Fruit fly (Drosophila melanogaster) whole organism, embryonic: ENCODE data around the gene Sdhaf3.

Experiments
- Ada2b ChIP-seq: fragments of 200-800 bp; sonication (Bioruptor generic); IDR thresholded peaks from 2 replicates; pipeline ENCODE4 v1.3.6; 2022; ENCODE audit warnings: missing biosample characterization, missing genetic modification characterization
- B-H2 ChIP-seq: fragments of 200-800 bp; sonication (Bioruptor generic); optimal IDR thresholded peaks from 2 replicates; lab custom pipeline; 2018; ENCODE audit warnings: missing biosample characterization, mild to moderate bottlenecking, missing genetic modification characterization
- BEAF-32 ChIP-seq: fragments of 200-800 bp; sonication (Bioruptor generic); optimal IDR thresholded peaks from 3 replicates; lab custom pipeline; 2017; ENCODE audit warnings: missing biosample characterization, missing genetic modification characterization, mild to moderate bottlenecking, moderate library complexity, missing genetic modification reagents
- Bdp1 ChIP-seq: fragments of 200-800 bp; sonication (Bioruptor generic); optimal IDR thresholded peaks from 3 replicates; lab custom pipeline; 2016; ENCODE audit warnings: missing biosample characterization, missing genetic modification characterization
- Bteb2 ChIP-seq: fragments of 200-800 bp; sonication (Bioruptor generic); optimal IDR thresholded peaks from 2 replicates; lab custom pipeline; 2016; ENCODE audit warnings: missing biosample characterization, missing genetic modification characterization
- CG10366 ChIP-seq: fragments of 200-800 bp; sonication (Bioruptor generic); IDR thresholded peaks from 2 replicates; pipeline ENCODE4 v1.3.6; 2022; ENCODE audit warnings: missing biosample characterization, missing genetic modification characterization
- CG11093 ChIP-seq: fragments of 200-800 bp; sonication (Bioruptor generic); IDR thresholded peaks from 3 replicates; pipeline ENCODE4 v1.3.6; 2022; ENCODE audit warnings: missing biosample characterization, missing genetic modification characterization
- CG11560 ChIP-seq: fragments of 200-800 bp; sonication (Bioruptor generic); IDR thresholded peaks from 3 replicates; pipeline ENCODE4 v1.3.6; 2022; ENCODE audit warnings: missing biosample characterization, missing genetic modification characterization
- CG12104 ChIP-seq: fragments of 200-800 bp; sonication (Bioruptor generic); optimal IDR thresholded peaks from 3 replicates; lab custom pipeline; 2016; ENCODE audit warnings: missing biosample characterization, missing genetic modification characterization
- CG1233 ChIP-seq: fragments of 200-800 bp; sonication (Bioruptor generic); optimal IDR thresholded peaks from 4 replicates; lab custom pipeline; 2018; ENCODE audit warnings: missing biosample characterization, mild to moderate bottlenecking, missing genetic modification characterization
- CG1647 ChIP-seq: fragments of 200-800 bp; sonication (Bioruptor generic); optimal IDR thresholded peaks from 3 replicates; lab custom pipeline; 2016; ENCODE audit warnings: missing biosample characterization, missing genetic modification characterization
- CG16863 ChIP-seq: fragments of 200-800 bp; sonication (Bioruptor generic); optimal IDR thresholded peaks from 3 replicates; lab custom pipeline; 2016; ENCODE audit warnings: missing biosample characterization, missing genetic modification characterization
- CG17829 ChIP-seq: fragments of 200-800 bp; optimal IDR thresholded peaks from 2 replicates; lab custom pipeline; 2019; ENCODE audit warnings: missing biosample characterization, mild to moderate bottlenecking, missing genetic modification characterization, moderate library complexity
- CG32532 ChIP-seq: fragments of 200-800 bp; sonication (Bioruptor generic); IDR thresholded peaks from 2 replicates; pipeline ENCODE4 v1.3.6; 2022; ENCODE audit warnings: missing biosample characterization, missing genetic modification characterization
- CG33213 ChIP-seq: fragments of 200-800 bp; sonication (Bioruptor generic); optimal IDR thresholded peaks from 3 replicates; lab custom pipeline; 2016; ENCODE audit warnings: missing biosample characterization, missing genetic modification characterization
- CG4707 ChIP-seq: fragments of 200-800 bp; sonication (Bioruptor generic); optimal IDR thresholded peaks from 2 replicates; lab custom pipeline; 2018; ENCODE audit warnings: missing biosample characterization, mild to moderate bottlenecking, missing genetic modification characterization, moderate library complexity
- CG4820 ChIP-seq: fragments of 200-800 bp; sonication (Bioruptor generic); optimal IDR thresholded peaks from 3 replicates; lab custom pipeline; 2016; ENCODE audit warnings: missing biosample characterization, missing genetic modification characterization
- CG6175 ChIP-seq: fragments of 200-800 bp; sonication (Bioruptor generic); IDR thresholded peaks from 3 replicates; pipeline ENCODE4 v1.3.6; 2022; ENCODE audit warnings: missing biosample characterization, missing genetic modification characterization
- CG6791 ChIP-seq: fragments of 200-800 bp; sonication (Bioruptor generic); IDR thresholded peaks from 3 replicates; pipeline ENCODE4 v1.3.6; 2022; ENCODE audit warnings: missing biosample characterization, missing genetic modification characterization; ENCODE audit not compliant: partially characterized antibody
- CG7839 ChIP-seq: fragments of 200-800 bp; sonication (Bioruptor generic); optimal IDR thresholded peaks from 3 replicates; lab custom pipeline; 2018; ENCODE audit warnings: missing biosample characterization, mild to moderate bottlenecking, missing genetic modification characterization, moderate library complexity
- CG9215 ChIP-seq: fragments of 200-800 bp; sonication (Bioruptor generic); IDR thresholded peaks from 2 replicates; pipeline ENCODE4 v1.3.6; 2022; ENCODE audit warnings: missing biosample characterization, missing genetic modification characterization
- CG9727 ChIP-seq: fragments of 200-800 bp; sonication (Bioruptor generic); optimal IDR thresholded peaks from 3 replicates; lab custom pipeline; 2017; ENCODE audit warnings: missing biosample characterization, mild to moderate bottlenecking, missing genetic modification characterization
- Eip74EF ChIP-seq, 2 experiments: fragments of 200-800 bp in 1 of 2; fragments of >200 bp in 1 of 2; sonication (Bioruptor generic) in 1 of 2; optimal IDR thresholded peaks; 2 replicates each; lab custom pipeline; 2017 to 2019; ENCODE audit warnings: missing biosample characterization in 2 of 2, missing genetic modification characterization in 2 of 2, mild to moderate bottlenecking in 1 of 2, moderate library complexity in 1 of 2
- Ets97D ChIP-seq: fragments of 200-800 bp; sonication (Bioruptor generic); optimal IDR thresholded peaks from 3 replicates; lab custom pipeline; 2016; ENCODE audit warnings: missing biosample characterization, missing genetic modification characterization
- Fer1 ChIP-seq: fragments of 200-800 bp; sonication (Bioruptor generic); optimal IDR thresholded peaks from 2 replicates; lab custom pipeline; 2017; ENCODE audit warnings: missing biosample characterization, mild to moderate bottlenecking, missing genetic modification characterization
- NC2α ChIP-seq: fragments of 200-800 bp; sonication (Bioruptor generic); optimal IDR thresholded peaks from 2 replicates; lab custom pipeline; 2016; ENCODE audit warnings: missing biosample characterization, missing genetic modification characterization
- NK7.1 ChIP-seq: fragments of 200-800 bp; sonication (Bioruptor generic); optimal IDR thresholded peaks from 3 replicates; lab custom pipeline; 2016; ENCODE audit warnings: missing biosample characterization, missing genetic modification characterization
- Rx ChIP-seq: fragments of 200-800 bp; sonication (Bioruptor generic); IDR thresholded peaks from 2 replicates; pipeline ENCODE4 v1.3.6; 2022; ENCODE audit warnings: missing biosample characterization, missing genetic modification characterization
- Vsx1 ChIP-seq: fragments of 200-800 bp; sonication (Bioruptor generic); optimal IDR thresholded peaks from 2 replicates; lab custom pipeline; 2017; ENCODE audit warnings: missing biosample characterization, mild to moderate bottlenecking, missing genetic modification characterization, missing genetic modification reagents
- ap ChIP-seq: fragments of 200-800 bp; sonication (Bioruptor generic); IDR thresholded peaks from 2 replicates; pipeline ENCODE4 v1.3.6; 2022; ENCODE audit warnings: missing biosample characterization, missing genetic modification characterization
- btn ChIP-seq: fragments of 200-800 bp; sonication (Bioruptor generic); optimal IDR thresholded peaks from 2 replicates; lab custom pipeline; 2016; ENCODE audit warnings: missing biosample characterization, missing genetic modification characterization
- chm ChIP-seq: fragments of 200-800 bp; sonication (Bioruptor generic); IDR thresholded peaks from 2 replicates; pipeline ENCODE4 v1.3.6; 2022; ENCODE audit warnings: missing biosample characterization, missing genetic modification characterization
- croc ChIP-seq: fragments of 200-800 bp; sonication (Bioruptor generic); conservative IDR thresholded peaks from 3 replicates; pipeline ENCODE4 v1.3.6; 2022; ENCODE audit warnings: missing biosample characterization, missing genetic modification characterization
- da ChIP-seq: fragments of 200-800 bp; sonication (Bioruptor generic); optimal IDR thresholded peaks from 2 replicates; lab custom pipeline; 2016; ENCODE audit warnings: missing biosample characterization, missing genetic modification characterization
- dati ChIP-seq: fragments of 200-800 bp; sonication (Bioruptor generic); IDR thresholded peaks from 2 replicates; pipeline ENCODE4 v1.3.6; 2022; ENCODE audit warnings: missing biosample characterization, missing genetic modification characterization
- emc ChIP-seq: fragments of 200-800 bp; sonication (Bioruptor generic); optimal IDR thresholded peaks from 2 replicates; lab custom pipeline; 2016; ENCODE audit warnings: missing biosample characterization, missing genetic modification characterization
- esg ChIP-seq: fragments of 200-800 bp; sonication (Bioruptor generic); conservative IDR thresholded peaks from 2 replicates; pipeline ENCODE4 v1.3.6; 2022; ENCODE audit warnings: missing biosample characterization, missing genetic modification characterization
- ewg ChIP-seq: fragments of 200-800 bp; sonication (Bioruptor generic); optimal IDR thresholded peaks from 3 replicates; lab custom pipeline; 2017; ENCODE audit warnings: mild to moderate bottlenecking, missing biosample characterization, missing genetic modification reagents, missing genetic modification characterization
- fd96Cb ChIP-seq: fragments of 200-800 bp; sonication (Bioruptor generic); optimal IDR thresholded peaks from 2 replicates; lab custom pipeline; 2018; ENCODE audit warnings: missing biosample characterization, mild to moderate bottlenecking, missing genetic modification characterization, moderate library complexity
- insv ChIP-seq, 2 experiments: fragments of 200-800 bp; sonication (Bioruptor generic); optimal IDR thresholded peaks; 3 replicates each; lab custom pipeline; 2016 to 2018; ENCODE audit warnings: missing biosample characterization in 2 of 2, missing genetic modification characterization in 2 of 2
- kah ChIP-seq: fragments of 200-800 bp; sonication (Bioruptor generic); optimal IDR thresholded peaks from 2 replicates; lab custom pipeline; 2018; ENCODE audit warnings: missing biosample characterization, mild to moderate bottlenecking, missing genetic modification characterization
- knrl ChIP-seq: fragments of 200-800 bp; sonication (Bioruptor generic); IDR thresholded peaks from 3 replicates; pipeline ENCODE4 v1.3.6; 2022; ENCODE audit warnings: missing biosample characterization, missing genetic modification characterization; ENCODE audit not compliant: partially characterized antibody
- nerfin-2 ChIP-seq: fragments of 200-800 bp; sonication (Bioruptor generic); IDR thresholded peaks from 2 replicates; pipeline ENCODE4 v1.3.6; 2022; ENCODE audit warnings: missing biosample characterization, missing genetic modification characterization; ENCODE audit not compliant: partially characterized antibody
- odd ChIP-seq: fragments of 200-800 bp; sonication (Bioruptor generic); optimal IDR thresholded peaks from 2 replicates; lab custom pipeline; 2017; ENCODE audit warnings: missing biosample characterization, mild to moderate bottlenecking, missing genetic modification characterization
- pfk ChIP-seq: fragments of 200-800 bp; sonication (Bioruptor generic); optimal IDR thresholded peaks from 2 replicates; lab custom pipeline; 2018; ENCODE audit warnings: missing biosample characterization, mild to moderate bottlenecking, missing genetic modification characterization, moderate library complexity
- pzg ChIP-seq: fragments of 200-800 bp; sonication (Bioruptor generic); optimal IDR thresholded peaks from 3 replicates; lab custom pipeline; 2018; ENCODE audit warnings: missing biosample characterization, mild to moderate bottlenecking, missing genetic modification characterization, moderate library complexity
- rib ChIP-seq: fragments of 200-800 bp; sonication (Bioruptor generic); IDR thresholded peaks from 2 replicates; pipeline ENCODE4 v1.3.6; 2022; ENCODE audit warnings: missing biosample characterization, missing genetic modification characterization
- sc ChIP-seq, 3 experiments: fragments of >200 bp in 2 of 3; fragments of 200-800 bp in 1 of 3; sonication (Bioruptor generic) in 1 of 3; optimal IDR thresholded peaks; 2 replicates in 2 of 3; 3 replicates in 1 of 3; lab custom pipeline; 2017; ENCODE audit warnings: mild to moderate bottlenecking in 1 of 3, missing biosample characterization in 1 of 3, missing genetic modification characterization in 1 of 3, missing genetic modification reagents in 1 of 3
- slou ChIP-seq: fragments of 200-800 bp; sonication (Bioruptor generic); optimal IDR thresholded peaks from 3 replicates; lab custom pipeline; 2016; ENCODE audit warnings: missing biosample characterization, missing genetic modification characterization
- sqz ChIP-seq: fragments of 200-800 bp; sonication (Bioruptor generic); optimal IDR thresholded peaks from 3 replicates; lab custom pipeline; 2018; ENCODE audit warnings: missing biosample characterization, mild to moderate bottlenecking, missing genetic modification characterization

The Sdhaf3 gene

dm6 chr3R:16497379-16497778, 15.1 kb upstream of the Sdhaf3 start (continued):
- TF ChIP-seq knrl (GFP tag; lab: Robert Waterston, UW) (no peak; the same call in 2 of the 3 replicates), da (peak; percentile 26), NK7.1 (GFP tag; lab: Kevin White, UChicago) (no peak), dati (peak; percentile 38; the same call in 1 of the 2 replicates), CG6791 (GFP tag; lab: Robert Waterston, UW) (peak; percentile 38; the same call in 1 of the 3 replicates), CG1233 (peak; percentile 77), CG4707 (GFP tag; lab: Kevin White, UChicago) (peak; percentile 64), Eip74EF (GFP tag; optimal IDR thresholded peaks at IDR 0.05; lab: Kevin White, UChicago) (peak in 1 of 2 experiments; percentile 72), CG9727 (GFP tag; lab: Kevin White, UChicago) (peak; percentile 84), ap (peak; percentile 82), CG11093 (GFP tag; lab: Robert Waterston, UW) (peak; percentile 68; the same call in 1 of the 3 replicates), insv (GFP tag; optimal IDR thresholded peaks at IDR 0.05; lab: Kevin White, UChicago) (peak in 1 of 2 experiments; percentile 70), CG9215 (GFP tag; lab: Robert Waterston, UW) (peak; percentile 74), CG33213 (GFP tag; lab: Kevin White, UChicago) (peak; percentile 75), CG1647 (GFP tag; lab: Kevin White, UChicago) (peak; percentile 69), Rx (GFP tag; lab: Robert Waterston, UW) (peak; percentile 77), CG6175 (GFP tag; lab: Robert Waterston, UW) (peak; percentile 86), pzg (GFP tag; lab: Kevin White, UChicago) (peak; percentile 28), Fer1 (GFP tag; lab: Kevin White, UChicago) (no peak), B-H2 (GFP tag; lab: Kevin White, UChicago) (peak; percentile 53), CG4820 (GFP tag; lab: Kevin White, UChicago) (peak; percentile 79), ewg (GFP tag; lab: Kevin White, UChicago) (peak; percentile 76), BEAF-32 (GFP tag; lab: Kevin White, UChicago) (peak; percentile 5), NC2α (peak; percentile 13), Bteb2 (GFP tag; lab: Kevin White, UChicago) (peak; percentile 35), esg (GFP tag; lab: Robert Waterston, UW) (peak; percentile 73), emc (GFP tag; lab: Kevin White, UChicago) (peak; percentile 63), CG32532 (peak; percentile 96), odd (GFP tag; lab: Kevin White, UChicago) (peak; percentile 70), croc (GFP tag; lab: Robert Waterston, UW) (peak; percentile 56; the same call in 2 of the 3 replicates), sc (optimal IDR thresholded peaks at IDR 0.05; lab: Kevin White, UChicago) (no peak), sc (GFP tag; optimal IDR thresholded peaks at IDR 0.05; lab: Kevin White, UChicago) (peak; percentile 68), sqz (GFP tag; lab: Kevin White, UChicago) (peak; percentile 70), slou (peak; percentile 47), kah (GFP tag; lab: Kevin White, UChicago) (peak; percentile 68), CG17829 (tag; lab: Kevin White, UChicago) (peak; percentile 89), Vsx1 (GFP tag; lab: Kevin White, UChicago) (peak; percentile 66), CG7839 (tag; lab: Kevin White, UChicago) (peak; percentile 88), btn (peak; percentile 10), rib (GFP tag; lab: Robert Waterston, UW) (peak; percentile 24; the same call in 1 of the 2 replicates), Bdp1 (GFP tag; lab: Kevin White, UChicago) (peak; percentile 56), chm (GFP tag; lab: Robert Waterston, UW) (peak; percentile 87), Ets97D (GFP tag; lab: Kevin White, UChicago) (peak; percentile 51), CG16863 (GFP tag; lab: Kevin White, UChicago) (peak; percentile 66), CG10366 (GFP tag; lab: Robert Waterston, UW) (peak; percentile 88), nerfin-2 (GFP tag; lab: Robert Waterston, UW) (no peak), Ada2b (GFP tag; lab: Robert Waterston, UW) (peak; percentile 70; the same call in 1 of the 2 replicates), pfk (GFP tag; lab: Kevin White, UChicago) (no peak), CG12104 (peak; percentile 76), CG11560 (tag; lab: Robert Waterston, UW) (peak; percentile 76), fd96Cb (tag; lab: Kevin White, UChicago) (peak; percentile 83)
